Worm (Caenorhabditis elegans): ENCODE data around the gene ugt-59.

ugt-59 gene

DNA sequence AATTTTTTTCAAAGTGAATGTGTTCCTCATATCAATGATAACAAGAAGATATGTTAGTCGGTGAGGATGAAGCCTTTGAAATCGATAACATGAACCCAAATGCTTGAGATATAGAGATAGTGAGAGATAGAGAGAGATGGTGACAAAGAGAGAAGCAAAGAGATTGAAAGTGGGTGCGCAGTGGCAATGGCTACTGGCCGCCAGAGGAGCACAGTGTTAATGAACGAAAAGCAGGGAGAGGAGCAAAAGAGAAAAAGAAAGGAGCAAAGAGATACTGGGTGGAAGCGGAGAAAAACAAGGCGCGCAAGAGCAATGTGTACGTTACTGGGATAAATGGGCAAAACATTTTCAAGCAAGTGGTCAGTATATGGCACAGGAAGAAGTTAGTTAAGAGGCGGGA, 15.8 kb upstream of the ugt-59 start:
- TF ChIP-seq snpc-4 (tag; optimal IDR thresholded peaks at IDR 0.05) (no peak), hmg-11 (tag; optimal IDR thresholded peaks at IDR 0.05) (peak; percentile 23), elt-1 (tag; optimal IDR thresholded peaks at IDR 0.05) (no peak), ceh-9 (tag; optimal IDR thresholded peaks at IDR 0.05) (no peak), ztf-4 (tag; optimal IDR thresholded peaks at IDR 0.05) (no peak), nhr-67 (tag; optimal IDR thresholded peaks at IDR 0.05) (no peak), pqm-1 (tag; optimal IDR thresholded peaks at IDR 0.05) (no peak), jun-1 (tag; optimal IDR thresholded peaks at IDR 0.05) (no peak), nhr-237 (tag; optimal IDR thresholded peaks at IDR 0.05) (no peak), daf-12 (tag; optimal IDR thresholded peaks at IDR 0.05) (no peak), ceh-28 (tag; optimal IDR thresholded peaks at IDR 0.05) (peak; percentile 50), nhr-23 (tag; optimal IDR thresholded peaks at IDR 0.05) (no peak), nhr-43 (tag; optimal IDR thresholded peaks at IDR 0.05; ENCODE audit: poor library complexity, severe bottlenecking) (no peak), sea-2 (GFP tag; optimal IDR thresholded peaks at IDR 0.05) (no peak), pha-4 (tag; optimal IDR thresholded peaks at IDR 0.05) (peak; percentile 7), nfya-1 (tag; optimal IDR thresholded peaks at IDR 0.05; ENCODE audit: insufficient read depth) (peak; percentile 83), nhr-11 (tag; optimal IDR thresholded peaks at IDR 0.05) (no peak), mdl-1 (tag; optimal IDR thresholded peaks at IDR 0.05) (no peak), egl-5 (tag; optimal IDR thresholded peaks at IDR 0.05) (peak; percentile 23), unc-62 (GFP tag; optimal IDR thresholded peaks at IDR 0.05) (no peak), R02D3.7 (tag; optimal IDR thresholded peaks at IDR 0.05) (no peak), elt-3 (tag; optimal IDR thresholded peaks at IDR 0.05) (no peak), egl-27 (tag; optimal IDR thresholded peaks at IDR 0.05) (no peak), ZK546.5 (tag; optimal IDR thresholded peaks at IDR 0.05) (no peak), mml-1 (tag; optimal IDR thresholded peaks at IDR 0.05) (no peak), lin-39 (tag; optimal IDR thresholded peaks at IDR 0.05) (peak; percentile 73), skn-1 (tag; optimal IDR thresholded peaks at IDR 0.05) (peak; percentile 56), nhr-76 (tag; optimal IDR thresholded peaks at IDR 0.05) (no peak), fkh-10 (GFP tag; optimal IDR thresholded peaks at IDR 0.05) (no peak)

DNA sequence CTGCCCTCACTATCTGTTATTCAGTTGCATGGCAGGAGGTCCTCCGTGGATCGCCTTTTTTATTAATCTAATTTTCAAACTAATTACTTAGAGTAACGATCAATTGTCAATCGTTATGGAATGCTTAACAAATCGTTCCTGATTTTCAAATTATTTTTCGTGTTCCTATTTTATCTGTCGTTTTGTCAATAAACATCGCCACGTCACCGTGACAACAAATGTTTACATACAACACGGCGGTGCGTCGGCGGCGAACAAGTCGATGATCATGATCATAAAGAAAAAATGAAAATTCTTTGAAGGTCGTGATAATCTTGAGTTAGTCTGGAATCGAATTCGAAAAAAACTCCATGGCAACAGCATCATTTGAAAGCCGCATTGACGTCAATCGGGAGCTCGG, 14.9 kb upstream of the ugt-59 start:
- no peak for TF ChIP-seq ceh-28 (tag; optimal IDR thresholded peaks at IDR 0.05)
- TF ChIP-seq pha-4 (tag; optimal IDR thresholded peaks at IDR 0.05) = peak; percentile 73

DNA sequence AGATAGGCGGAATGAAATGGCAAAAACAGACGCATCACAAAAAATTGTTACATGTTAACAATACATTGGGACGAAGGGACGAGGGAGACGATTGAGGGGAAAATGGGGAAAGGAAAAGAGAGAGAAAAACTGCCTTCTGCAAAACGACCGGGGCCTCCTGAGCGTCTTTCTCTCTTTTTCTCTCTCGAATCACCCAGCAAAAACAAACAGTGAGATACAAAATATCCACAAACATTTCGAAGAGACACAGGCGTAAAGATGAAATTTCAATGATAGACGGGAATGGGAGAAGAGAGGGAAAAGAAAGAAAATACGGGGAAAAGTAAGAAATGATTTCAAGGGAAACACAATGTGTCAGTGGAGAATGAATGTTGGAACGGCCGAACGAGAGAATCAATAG, 14.4 kb upstream of the ugt-59 start:
- TF ChIP-seq nhr-23 (tag; optimal IDR thresholded peaks at IDR 0.05) (peak; percentile 27), ztf-4 (tag; optimal IDR thresholded peaks at IDR 0.05) (no peak), nfya-1 (tag; optimal IDR thresholded peaks at IDR 0.05; ENCODE audit: insufficient read depth) (peak; percentile 75), lin-15B (tag; optimal IDR thresholded peaks at IDR 0.05) (peak; percentile 25), snpc-4 (tag; optimal IDR thresholded peaks at IDR 0.05) (peak; percentile 25), egl-5 (tag; optimal IDR thresholded peaks at IDR 0.05) (peak; percentile 33), jun-1 (tag; optimal IDR thresholded peaks at IDR 0.05) (peak; percentile 1), elt-2 (tag; optimal IDR thresholded peaks at IDR 0.05) (peak; percentile 4), eor-1 (tag; optimal IDR thresholded peaks at IDR 0.05) (no peak), ceh-28 (tag; optimal IDR thresholded peaks at IDR 0.05) (peak; percentile 1), hmg-11 (tag; optimal IDR thresholded peaks at IDR 0.05) (peak; percentile 50), pha-4 (tag; optimal IDR thresholded peaks at IDR 0.05) (peak; percentile 78), aly-2 (tag; optimal IDR thresholded peaks at IDR 0.05) (no peak), lin-39 (tag; optimal IDR thresholded peaks at IDR 0.05) (peak; percentile 41)

- TF ChIP-seq eor-1 (tag; optimal IDR thresholded peaks at IDR 0.05) (no peak), nhr-67 (tag; optimal IDR thresholded peaks at IDR 0.05) (no peak), ceh-28 (tag; optimal IDR thresholded peaks at IDR 0.05) (no peak), pha-4 (tag; optimal IDR thresholded peaks at IDR 0.05) (no peak), jun-1 (tag; optimal IDR thresholded peaks at IDR 0.05) (no peak), nhr-76 (tag; optimal IDR thresholded peaks at IDR 0.05) (no peak), mdl-1 (tag; optimal IDR thresholded peaks at IDR 0.05) (no peak), ztf-4 (tag; optimal IDR thresholded peaks at IDR 0.05) (no peak), mml-1 (tag; optimal IDR thresholded peaks at IDR 0.05) (no peak), ceh-16 (tag; optimal IDR thresholded peaks at IDR 0.05) (no peak), sea-2 (GFP tag; optimal IDR thresholded peaks at IDR 0.05) (no peak), snpc-4 (tag; optimal IDR thresholded peaks at IDR 0.05) (no peak), nfya-1 (tag; optimal IDR thresholded peaks at IDR 0.05; ENCODE audit: insufficient read depth) (no peak), pqm-1 (tag; optimal IDR thresholded peaks at IDR 0.05) (no peak), nhr-23 (tag; optimal IDR thresholded peaks at IDR 0.05) (no peak)
Measured at ce11 chrIV:10346948-10347347, 13.5 kb upstream of the ugt-59 start.

Data from whole organism, L3 larva.